Worm (Caenorhabditis elegans): Measurements from ENCODE around the gene oac-37.

DNA sequence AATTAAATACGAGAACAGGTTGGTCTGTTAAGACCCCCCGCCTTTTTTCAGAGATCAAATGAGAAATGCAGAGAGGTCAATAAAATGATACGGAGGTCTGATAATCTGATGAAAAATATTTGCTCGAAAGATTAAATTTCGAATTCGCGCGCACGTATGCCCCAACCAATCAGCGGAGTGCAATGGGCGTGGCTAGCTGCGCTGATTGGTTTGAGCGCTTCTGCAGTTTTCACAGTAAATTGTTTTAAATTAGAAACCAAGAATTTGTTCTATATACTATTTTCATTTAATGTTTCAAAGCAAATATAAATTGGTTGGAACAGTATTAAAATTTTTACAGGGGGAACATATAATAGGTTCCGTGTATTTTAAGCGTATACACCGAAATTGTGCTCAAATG, 26.4 kb upstream of the oac-37 start:
- no peak for TF ChIP-seq ets-4 (tag; optimal IDR thresholded peaks at IDR 0.05)
- no peak for TF ChIP-seq ama-1 (optimal IDR thresholded peaks at IDR 0.05)
- TF ChIP-seq ceh-6 (GFP tag; optimal IDR thresholded peaks at IDR 0.05): no peak
- TF ChIP-seq madf-2 (tag; optimal IDR thresholded peaks at IDR 0.05): no peak
- no peak for TF ChIP-seq ceh-45 (GFP tag; IDR thresholded peaks at IDR 0.05)
- no peak for TF ChIP-seq fkh-10 (GFP tag; optimal IDR thresholded peaks at IDR 0.05)
- no peak for TF ChIP-seq ceh-22 (tag; optimal IDR thresholded peaks at IDR 0.05)
- no peak for TF ChIP-seq hlh-8 (tag; optimal IDR thresholded peaks at IDR 0.05)
